Worm (Caenorhabditis elegans): ENCODE measurements around the gene smf-1.

DNA sequence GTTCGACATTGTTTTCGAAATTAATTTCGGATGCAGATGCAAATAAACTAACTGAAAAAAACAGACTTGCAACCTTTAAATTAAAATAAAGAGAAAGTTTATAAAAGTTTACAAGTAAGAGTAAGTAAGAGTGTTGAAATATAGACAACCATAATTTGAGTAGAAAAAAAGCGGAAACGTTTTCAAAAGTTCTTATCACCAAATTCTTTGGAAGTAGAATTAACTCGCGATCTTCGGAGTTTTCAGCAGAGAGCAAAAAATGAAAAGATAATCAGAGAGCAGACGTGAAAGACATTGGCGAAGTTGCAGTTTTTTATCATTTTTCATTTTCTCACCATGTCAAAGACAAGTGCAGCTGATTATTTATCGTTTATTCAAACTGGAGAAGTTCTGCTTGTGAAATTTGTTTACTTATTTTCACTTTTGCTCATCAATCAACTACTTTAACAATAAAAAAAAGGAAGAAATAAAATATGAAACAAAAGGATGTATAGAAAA lies 38.9 kb upstream of the smf-1 start, which contains the start of gene abts-4:
- no peak for TF ChIP-seq pha-4 (GFP tag; IDR thresholded peaks at IDR 0.05)
- no peak for TF ChIP-seq pha-4 (tag; optimal IDR thresholded peaks at IDR 0.05)
- no peak for TF ChIP-seq ceh-82 (tag; optimal IDR thresholded peaks at IDR 0.05)
- no peak for TF ChIP-seq nhr-41 (GFP tag; IDR thresholded peaks at IDR 0.05)
- no peak for TF ChIP-seq fkh-10 (GFP tag; optimal IDR thresholded peaks at IDR 0.05)
- TF ChIP-seq jun-1 (tag; optimal IDR thresholded peaks at IDR 0.05), result no peak
- TF ChIP-seq R02D3.7 (tag; optimal IDR thresholded peaks at IDR 0.05), result no peak

All from whole organism, L4 larva.